Worm (Caenorhabditis elegans) whole organism, L2 larva: ENCODE measurements around the gene tmed-13.

Experiments
- R02D3.7 ChIP-seq: fragments of 150-350 bp; optimal IDR thresholded peaks from 2 replicates; lab custom pipeline; 2014; ENCODE audit warnings: missing biosample characterization, missing genetic modification characterization
- alr-1 ChIP-seq: fragments of 150-350 bp; optimal IDR thresholded peaks from 2 replicates; lab custom pipeline; 2014; ENCODE audit warnings: missing biosample characterization, missing genetic modification characterization
- aly-2 ChIP-seq: fragments of 150-350 bp; optimal IDR thresholded peaks from 2 replicates; lab custom pipeline; 2014; ENCODE audit warnings: missing biosample characterization, missing genetic modification characterization
- ama-1 ChIP-seq: fragments of 150-350 bp; optimal IDR thresholded peaks from 2 replicates; lab custom pipeline; 2018; ENCODE audit warnings: inconsistent platforms
- crh-2 ChIP-seq: sonication (generic microtip); optimal IDR thresholded peaks from 2 replicates; lab custom pipeline; 2017; ENCODE audit warnings: missing biosample characterization, missing genetic modification characterization
- elt-1 ChIP-seq: fragments of 150-350 bp; optimal IDR thresholded peaks from 2 replicates; lab custom pipeline; 2014; ENCODE audit warnings: missing biosample characterization, missing genetic modification characterization
- unc-62 ChIP-seq: fragments of 150-350 bp; optimal IDR thresholded peaks from 2 replicates; lab custom pipeline; 2014; ENCODE audit warnings: missing biosample characterization, missing genetic modification reagents, missing genetic modification characterization
- zag-1 ChIP-seq: fragments of 150-350 bp; optimal IDR thresholded peaks from 2 replicates; lab custom pipeline; 2014; ENCODE audit warnings: missing biosample characterization, missing genetic modification characterization

DNA sequence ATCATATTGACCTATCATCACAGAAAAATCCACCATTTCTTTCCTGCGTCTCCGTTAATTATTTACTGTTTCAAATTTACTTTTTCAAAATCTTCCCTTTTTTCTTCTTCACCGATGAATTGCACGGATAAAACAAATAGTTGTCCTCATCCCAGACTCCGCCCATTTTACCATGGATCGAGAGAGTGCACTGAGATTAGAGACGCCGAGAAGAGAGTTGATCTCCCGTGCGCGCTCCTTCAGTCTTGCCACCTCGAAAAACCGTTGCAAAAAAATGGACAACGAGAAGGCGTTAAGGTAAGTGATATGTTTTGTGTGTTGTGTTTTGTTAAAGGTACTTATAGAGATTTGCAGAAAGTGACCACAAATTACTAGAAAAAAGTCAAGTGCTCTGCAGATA is 33.1 kb downstream of the tmed-13 start, which contains the start of gene dlc-5:
- TF ChIP-seq R02D3.7 (tag; lab: Kevin White, UChicago) (no peak), elt-1 (tag; lab: Kevin White, UChicago) (no peak), ama-1 (lab: Kevin White, UChicago) (no peak), aly-2 (no peak), zag-1 (tag; lab: Kevin White, UChicago) (no peak), crh-2 (tag; lab: Kevin White, UChicago) (no peak), unc-62 (GFP tag; lab: Kevin White, UChicago) (no peak), alr-1 (no peak)
